Fruit fly (Drosophila melanogaster): ENCODE data around the gene jub.

- TF ChIP-seq Blimp-1 (GFP tag; optimal IDR thresholded peaks at IDR 0.05) (no peak), CG3032 (tag; optimal IDR thresholded peaks at IDR 0.05) (no peak), CG16779 (tag; optimal IDR thresholded peaks at IDR 0.05) (no peak), topi (GFP tag; optimal IDR thresholded peaks at IDR 0.05) (no peak), dac (GFP tag; optimal IDR thresholded peaks at IDR 0.05) (no peak), CG10631 (GFP tag; optimal IDR thresholded peaks at IDR 0.05) (no peak), CG34406 (GFP tag; optimal IDR thresholded peaks at IDR 0.05) (no peak), CG11902 (GFP tag; optimal IDR thresholded peaks at IDR 0.05) (no peak), Ets21C (GFP tag; optimal IDR thresholded peaks at IDR 0.05) (no peak), OdsH (GFP tag; optimal IDR thresholded peaks at IDR 0.05) (no peak)
Measured at dm6 chrX:13843487-13843886, 13.4 kb upstream of the jub start.

Measured in whole organism, prepupa.